Fruit fly (Drosophila melanogaster) whole organism, embryonic: ENCODE results near the gene CG32036.
A peak's percentile ranks its signal among the peaks of the same experiment; 100 is the strongest.

Experiments
- CG10209 ChIP-seq: fragments of 200-800 bp; sonication (Bioruptor generic); optimal IDR thresholded peaks from 3 replicates; lab custom pipeline; 2017; ENCODE audit warnings: missing biosample characterization, mild to moderate bottlenecking, missing genetic modification characterization, missing genetic modification reagents
- CG10267 ChIP-seq: fragments of 200-800 bp; sonication (Bioruptor generic); optimal IDR thresholded peaks from 2 replicates; lab custom pipeline; 2018; ENCODE audit warnings: missing biosample characterization, mild to moderate bottlenecking, missing genetic modification characterization, moderate library complexity
- CG11504 ChIP-seq: fragments of 200-800 bp; sonication (Bioruptor generic); optimal IDR thresholded peaks from 3 replicates; lab custom pipeline; 2019; ENCODE audit warnings: missing biosample characterization, mild to moderate bottlenecking, missing genetic modification characterization, moderate library complexity
- CG12219 ChIP-seq: fragments of 200-800 bp; sonication (Bioruptor generic); optimal IDR thresholded peaks from 3 replicates; lab custom pipeline; 2018; ENCODE audit warnings: missing biosample characterization, mild to moderate bottlenecking, missing genetic modification characterization
- CG14667 ChIP-seq: fragments of 200-800 bp; sonication (Bioruptor generic); IDR thresholded peaks from 2 replicates; pipeline ENCODE4 v1.3.6; 2022; ENCODE audit warnings: missing biosample characterization, missing genetic modification characterization
- CG15269 ChIP-seq: fragments of 200-800 bp; sonication (Bioruptor generic); optimal IDR thresholded peaks from 2 replicates; lab custom pipeline; 2018; ENCODE audit warnings: missing biosample characterization, mild to moderate bottlenecking, missing genetic modification characterization, moderate library complexity
- CG15696 ChIP-seq: fragments of 200-800 bp; sonication (Bioruptor generic); optimal IDR thresholded peaks from 2 replicates; lab custom pipeline; 2019; ENCODE audit warnings: missing biosample characterization, mild to moderate bottlenecking, missing genetic modification characterization, moderate library complexity
- CG2712 ChIP-seq: fragments of 200-800 bp; optimal IDR thresholded peaks from 3 replicates; lab custom pipeline; 2019; ENCODE audit warnings: missing biosample characterization, mild to moderate bottlenecking, missing genetic modification characterization, moderate library complexity
- CG4404 ChIP-seq: fragments of 200-800 bp; sonication (Bioruptor generic); IDR thresholded peaks from 2 replicates; pipeline ENCODE4 v1.3.6; 2022; ENCODE audit warnings: missing biosample characterization, missing genetic modification characterization
- CG4617 ChIP-seq: fragments of 200-800 bp; sonication (Bioruptor generic); optimal IDR thresholded peaks from 3 replicates; lab custom pipeline; 2016; ENCODE audit warnings: missing biosample characterization, missing genetic modification characterization, borderline replicate concordance
- CG4707 ChIP-seq: fragments of 200-800 bp; sonication (Bioruptor generic); optimal IDR thresholded peaks from 2 replicates; lab custom pipeline; 2018; ENCODE audit warnings: missing biosample characterization, mild to moderate bottlenecking, missing genetic modification characterization, moderate library complexity
- CG7987 ChIP-seq: fragments of 200-800 bp; sonication (Bioruptor generic); optimal IDR thresholded peaks from 2 replicates; lab custom pipeline; 2018; ENCODE audit warnings: missing biosample characterization, mild to moderate bottlenecking, missing genetic modification characterization, moderate library complexity
- CG9797 ChIP-seq: fragments of 200-800 bp; sonication (Bioruptor generic); optimal IDR thresholded peaks from 3 replicates; lab custom pipeline; 2018; ENCODE audit warnings: missing biosample characterization, mild to moderate bottlenecking, missing genetic modification characterization
- D19A ChIP-seq: fragments of 200-800 bp; optimal IDR thresholded peaks from 3 replicates; lab custom pipeline; 2019; ENCODE audit warnings: missing biosample characterization, mild to moderate bottlenecking, missing genetic modification characterization, moderate library complexity
- D19B ChIP-seq: fragments of 200-800 bp; sonication (Bioruptor generic); optimal IDR thresholded peaks from 2 replicates; lab custom pipeline; 2017; ENCODE audit warnings: missing biosample characterization, mild to moderate bottlenecking, missing genetic modification characterization
- Dek ChIP-seq: fragments of 200-800 bp; sonication (Bioruptor generic); optimal IDR thresholded peaks from 3 replicates; lab custom pipeline; 2019; ENCODE audit warnings: missing biosample characterization, mild to moderate bottlenecking, missing genetic modification characterization, moderate library complexity
- Doc2 ChIP-seq: fragments of 200-800 bp; sonication (Bioruptor generic); IDR thresholded peaks from 2 replicates; pipeline ENCODE4 v1.3.6; 2022; ENCODE audit warnings: missing biosample characterization, missing genetic modification characterization
- Doc3 ChIP-seq: fragments of 200-800 bp; sonication (Bioruptor generic); IDR thresholded peaks from 3 replicates; pipeline ENCODE4 v1.3.6; 2022; ENCODE audit warnings: missing biosample characterization, missing genetic modification characterization; ENCODE audit not compliant: partially characterized antibody
- ERR ChIP-seq: fragments of 200-800 bp; sonication (Bioruptor generic); optimal IDR thresholded peaks from 2 replicates; lab custom pipeline; 2016; ENCODE audit warnings: missing biosample characterization, missing genetic modification characterization
- Ets97D ChIP-seq: fragments of 200-800 bp; sonication (Bioruptor generic); optimal IDR thresholded peaks from 3 replicates; lab custom pipeline; 2016; ENCODE audit warnings: missing biosample characterization, missing genetic modification characterization
- Hey ChIP-seq: fragments of 200-800 bp; sonication (Bioruptor generic); optimal IDR thresholded peaks from 3 replicates; lab custom pipeline; 2018; ENCODE audit warnings: missing biosample characterization, mild to moderate bottlenecking, missing genetic modification characterization
- HmgZ ChIP-seq: fragments of 200-800 bp; sonication (Bioruptor generic); optimal IDR thresholded peaks from 2 replicates; lab custom pipeline; 2018; ENCODE audit warnings: missing biosample characterization, mild to moderate bottlenecking, missing genetic modification characterization
- Hmr ChIP-seq: fragments of 200-800 bp; sonication (Bioruptor generic); optimal IDR thresholded peaks from 3 replicates; lab custom pipeline; 2017; ENCODE audit warnings: mild to moderate bottlenecking, missing biosample characterization, missing genetic modification reagents, missing genetic modification characterization
- Mes4 ChIP-seq: fragments of 200-800 bp; sonication (Bioruptor generic); optimal IDR thresholded peaks from 2 replicates; lab custom pipeline; 2016; ENCODE audit warnings: missing biosample characterization, missing genetic modification characterization
- Myb ChIP-seq: fragments of 200-800 bp; sonication (Bioruptor generic); optimal IDR thresholded peaks from 2 replicates; lab custom pipeline; 2016; ENCODE audit warnings: missing biosample characterization, missing genetic modification characterization
- NfI ChIP-seq: fragments of 200-800 bp; sonication (Bioruptor generic); optimal IDR thresholded peaks from 3 replicates; lab custom pipeline; 2018; ENCODE audit warnings: missing biosample characterization, mild to moderate bottlenecking, missing genetic modification characterization, moderate library complexity
- Sox100B ChIP-seq: fragments of 200-800 bp; sonication (Bioruptor generic); optimal IDR thresholded peaks from 3 replicates; lab custom pipeline; 2018; ENCODE audit warnings: missing biosample characterization, mild to moderate bottlenecking, missing genetic modification characterization
- Spps ChIP-seq: fragments of 200-800 bp; sonication (Bioruptor generic); optimal IDR thresholded peaks from 2 replicates; lab custom pipeline; 2018; ENCODE audit warnings: missing biosample characterization, mild to moderate bottlenecking, missing genetic modification characterization
- Ssrp ChIP-seq: fragments of 200-800 bp; sonication (Bioruptor generic); optimal IDR thresholded peaks from 2 replicates; lab custom pipeline; 2018; ENCODE audit warnings: missing biosample characterization, mild to moderate bottlenecking, missing genetic modification characterization, moderate library complexity
- Stat92E ChIP-seq, 3 experiments: fragments of >200 bp in 2 of 3; fragments of 200-800 bp in 1 of 3; sonication (Bioruptor generic) in 1 of 3; optimal IDR thresholded peaks; 2 replicates each; lab custom pipeline; 2017 to 2019; ENCODE audit warnings: missing biosample characterization in 3 of 3, missing genetic modification characterization in 3 of 3, mild to moderate bottlenecking in 1 of 3, moderate library complexity in 1 of 3
- bab2 ChIP-seq: fragments of 200-800 bp; sonication (Bioruptor generic); optimal IDR thresholded peaks from 2 replicates; lab custom pipeline; 2016; ENCODE audit warnings: missing biosample characterization, missing genetic modification characterization
- bbx ChIP-seq: fragments of 200-800 bp; sonication (Bioruptor generic); IDR thresholded peaks from 2 replicates; pipeline ENCODE4 v1.3.6; 2022; ENCODE audit warnings: missing biosample characterization, missing genetic modification characterization; ENCODE audit not compliant: partially characterized antibody
- bigmax ChIP-seq: fragments of 200-800 bp; sonication (Bioruptor generic); optimal IDR thresholded peaks from 2 replicates; lab custom pipeline; 2018; ENCODE audit warnings: missing biosample characterization, mild to moderate bottlenecking, missing genetic modification characterization
- caup ChIP-seq: fragments of 200-800 bp; sonication (Bioruptor generic); optimal IDR thresholded peaks from 3 replicates; lab custom pipeline; 2017; ENCODE audit warnings: missing biosample characterization, mild to moderate bottlenecking, missing genetic modification characterization, moderate library complexity; ENCODE audit not compliant: severe bottlenecking
- chinmo ChIP-seq: fragments of 200-800 bp; sonication (Bioruptor generic); IDR thresholded peaks from 4 replicates; pipeline ENCODE4 v1.3.6; 2022; ENCODE audit warnings: missing biosample characterization, missing genetic modification characterization; ENCODE audit not compliant: partially characterized antibody
- chn ChIP-seq: fragments of 200-800 bp; sonication (Bioruptor generic); optimal IDR thresholded peaks from 2 replicates; lab custom pipeline; 2016; ENCODE audit warnings: missing biosample characterization, missing genetic modification characterization
- corto ChIP-seq: fragments of 200-800 bp; sonication (Bioruptor generic); optimal IDR thresholded peaks from 2 replicates; lab custom pipeline; 2016; ENCODE audit warnings: missing biosample characterization, mild to moderate bottlenecking, missing genetic modification characterization, moderate library complexity
- crol ChIP-seq: fragments of 200-800 bp; sonication (Bioruptor generic); IDR thresholded peaks from 2 replicates; pipeline ENCODE4 v1.3.6; 2022; ENCODE audit warnings: missing biosample characterization, missing genetic modification characterization
- crp ChIP-seq, 2 experiments: fragments of 200-800 bp; sonication (Bioruptor generic); optimal IDR thresholded peaks; 2 replicates in 1 of 2; 3 replicates in 1 of 2; lab custom pipeline; 2017; ENCODE audit warnings: missing biosample characterization in 2 of 2, missing genetic modification characterization in 2 of 2, mild to moderate bottlenecking in 1 of 2, moderate library complexity in 1 of 2
- disco-r ChIP-seq: fragments of 200-800 bp; sonication (Bioruptor generic); optimal IDR thresholded peaks from 2 replicates; lab custom pipeline; 2016; ENCODE audit warnings: missing biosample characterization, missing genetic modification characterization
- dpn ChIP-seq, 2 experiments: fragments of 200-800 bp; sonication (Bioruptor generic); optimal IDR thresholded peaks; 3 replicates each; lab custom pipeline; 2016; ENCODE audit warnings: missing biosample characterization in 2 of 2, missing genetic modification characterization in 2 of 2
- fd96Cb ChIP-seq: fragments of 200-800 bp; sonication (Bioruptor generic); optimal IDR thresholded peaks from 2 replicates; lab custom pipeline; 2018; ENCODE audit warnings: missing biosample characterization, mild to moderate bottlenecking, missing genetic modification characterization, moderate library complexity
- gem ChIP-seq: fragments of 200-800 bp; sonication (Bioruptor generic); optimal IDR thresholded peaks from 2 replicates; lab custom pipeline; 2019; ENCODE audit warnings: missing biosample characterization, mild to moderate bottlenecking, missing genetic modification characterization, moderate library complexity
- so ChIP-seq: fragments of 200-800 bp; sonication (Bioruptor generic); IDR thresholded peaks from 3 replicates; pipeline ENCODE4 v1.3.6; 2022; ENCODE audit warnings: missing biosample characterization, missing genetic modification characterization
- trem ChIP-seq: fragments of 200-800 bp; optimal IDR thresholded peaks from 3 replicates; lab custom pipeline; 2019; ENCODE audit warnings: missing biosample characterization, mild to moderate bottlenecking, missing genetic modification characterization, moderate library complexity
- vfl ChIP-seq: fragments of 200-800 bp; sonication (Bioruptor generic); optimal IDR thresholded peaks from 2 replicates; lab custom pipeline; 2016; ENCODE audit warnings: missing biosample characterization, missing genetic modification characterization
- vvl ChIP-seq: fragments of 200-800 bp; sonication (Bioruptor generic); IDR thresholded peaks from 2 replicates; pipeline ENCODE4 v1.3.6; 2022; ENCODE audit warnings: missing biosample characterization, missing genetic modification characterization
- z ChIP-seq: fragments of 200-800 bp; sonication (Bioruptor generic); IDR thresholded peaks from 3 replicates; pipeline ENCODE4 v1.3.6; 2022; ENCODE audit warnings: missing biosample characterization, missing genetic modification characterization

CG32036 gene

dm6 chr3L:9446731-9447238 is 42.2 kb downstream of the CG32036 start, which contains the start of gene CG3529 (continued):
- no peak for TF ChIP-seq Mes4
- no peak for TF ChIP-seq z
- TF ChIP-seq Ssrp (tag; lab: Kevin White, UChicago), result no peak
- TF ChIP-seq CG4707, result peak; percentile 15
- no peak for TF ChIP-seq CG14667 (GFP tag; lab: Robert Waterston, UW)
- TF ChIP-seq Stat92E (GFP tag; optimal IDR thresholded peaks at IDR 0.05; lab: Kevin White, UChicago), result peak in 1 of 3 experiments; percentile 54
- TF ChIP-seq CG4617 (GFP tag; lab: Kevin White, UChicago), result peak; percentile 84
- no peak for TF ChIP-seq ERR (GFP tag; lab: Kevin White, UChicago)
- no peak for TF ChIP-seq Doc3 (GFP tag; lab: Robert Waterston, UW)
- no peak for TF ChIP-seq Doc2 (GFP tag; lab: Robert Waterston, UW)
- TF ChIP-seq CG12219 (GFP tag; lab: Kevin White, UChicago), result peak; percentile 4
- peak; percentile 45 for TF ChIP-seq CG11504 (tag; lab: Kevin White, UChicago)
- no peak for TF ChIP-seq D19B (GFP tag; lab: Kevin White, UChicago)
- no peak for TF ChIP-seq CG4404
- TF ChIP-seq bbx (GFP tag; lab: Robert Waterston, UW), result 0 out of 2 replicates have a peak, but pooled peaks have one; percentile 11
- TF ChIP-seq caup (GFP tag; lab: Kevin White, UChicago), result peak; percentile 53
- peak; percentile 40 for TF ChIP-seq NfI
- TF ChIP-seq vfl (GFP tag; lab: Kevin White, UChicago), result no peak
- peak; percentile 39 for TF ChIP-seq disco-r
- peak; percentile 43 for TF ChIP-seq CG10267 (tag; lab: Kevin White, UChicago)
- TF ChIP-seq chinmo (GFP tag; lab: Robert Waterston, UW), result peak; percentile 68; the same call in 2 of the 4 replicates
- TF ChIP-seq D19A (tag; lab: Kevin White, UChicago), result peak; percentile 44
- TF ChIP-seq corto (GFP tag; lab: Kevin White, UChicago), result no peak
- peak; percentile 3 for TF ChIP-seq HmgZ (tag; lab: Kevin White, UChicago)
- peak; percentile 48 for TF ChIP-seq Hmr (GFP tag; lab: Kevin White, UChicago)
- peak; percentile 57 for TF ChIP-seq Sox100B
- TF ChIP-seq bigmax (GFP tag; lab: Kevin White, UChicago), result peak; percentile 1
- peak; percentile 61 for TF ChIP-seq trem (tag; lab: Kevin White, UChicago)
- TF ChIP-seq CG9797, result peak; percentile 80
- TF ChIP-seq dpn (GFP tag; optimal IDR thresholded peaks at IDR 0.05; lab: Kevin White, UChicago), result peak in 1 of 2 experiments; percentile 27
- TF ChIP-seq gem (tag; lab: Kevin White, UChicago), result peak; percentile 36
- TF ChIP-seq Spps (tag; lab: Kevin White, UChicago), result peak; percentile 9
- peak; percentile 57 for TF ChIP-seq vvl (GFP tag; lab: Robert Waterston, UW)
- peak; percentile 39 for TF ChIP-seq Dek (tag; lab: Kevin White, UChicago)
- TF ChIP-seq CG2712 (tag; lab: Kevin White, UChicago), result peak; percentile 57
- TF ChIP-seq crp (GFP tag; optimal IDR thresholded peaks at IDR 0.05; lab: Kevin White, UChicago), result peak in 1 of 2 experiments; percentile 2
- TF ChIP-seq chn (GFP tag; lab: Kevin White, UChicago), result peak; percentile 79
- TF ChIP-seq Ets97D (GFP tag; lab: Kevin White, UChicago), result peak; percentile 67
- TF ChIP-seq CG15269, result peak; percentile 1
- peak; percentile 8 for TF ChIP-seq CG10209 (GFP tag; lab: Kevin White, UChicago)
- TF ChIP-seq so, result 0 out of 3 replicates have a peak, but pooled peaks have one; percentile 28
- TF ChIP-seq bab2 (GFP tag; lab: Kevin White, UChicago), result no peak
- peak; percentile 20 for TF ChIP-seq CG15696 (tag; lab: Kevin White, UChicago)
- TF ChIP-seq Hey (tag; lab: Kevin White, UChicago), result no peak
- peak; percentile 47 for TF ChIP-seq Myb (GFP tag; lab: Kevin White, UChicago)
- peak; percentile 4 for TF ChIP-seq CG7987 (GFP tag; lab: Kevin White, UChicago)
- TF ChIP-seq crol (GFP tag; lab: Robert Waterston, UW), result peak; percentile 89
- peak; percentile 16 for TF ChIP-seq fd96Cb
